Worm (Caenorhabditis elegans) whole organism, early embryonic: ENCODE data around the gene F48G7.10.

Experiments used
- F13C5.2 ChIP-seq: sonication (generic microtip); optimal IDR thresholded peaks from 2 replicates; lab custom pipeline; 2017; ENCODE audit warnings: mild to moderate bottlenecking, missing genetic modification characterization, inconsistent platforms, missing compliant biosample characterization
- aly-1 ChIP-seq: sonication (generic microtip); optimal IDR thresholded peaks from 2 replicates; lab custom pipeline; 2016; ENCODE audit warnings: missing genetic modification characterization, missing compliant biosample characterization
- ama-1 ChIP-seq: fragments of 150-350 bp; optimal IDR thresholded peaks from 2 replicates; lab custom pipeline; 2014
- flt-1 ChIP-seq: fragments of 200-800 bp; sonication (Bioruptor generic); IDR thresholded peaks from 2 replicates; pipeline ENCODE4 v1.3.6; 2022; ENCODE audit warnings: missing genetic modification characterization, missing compliant biosample characterization
- hmbx-1 ChIP-seq: sonication (generic microtip); optimal IDR thresholded peaks from 2 replicates; lab custom pipeline; 2016; ENCODE audit warnings: mild to moderate bottlenecking, missing genetic modification characterization, missing compliant biosample characterization
- hmg-4 ChIP-seq: fragments of 200-800 bp; sonication (Bioruptor generic); optimal IDR thresholded peaks from 2 replicates; lab custom pipeline; 2018; ENCODE audit warnings: mild to moderate bottlenecking, missing genetic modification characterization, missing compliant biosample characterization
- hnd-1 ChIP-seq: sonication (generic microtip); optimal IDR thresholded peaks from 2 replicates; lab custom pipeline; 2016; ENCODE audit warnings: missing genetic modification characterization, missing compliant biosample characterization
- scrt-1 ChIP-seq: fragments of 200-800 bp; sonication (Bioruptor generic); IDR thresholded peaks from 2 replicates; pipeline ENCODE4 v1.3.6; 2022; ENCODE audit warnings: missing genetic modification characterization, missing compliant biosample characterization
- sea-1 ChIP-seq: fragments of 200-800 bp; sonication (Bioruptor generic); conservative IDR thresholded peaks from 2 replicates; pipeline ENCODE4 v1.3.6; 2022; ENCODE audit warnings: missing genetic modification characterization, missing compliant biosample characterization
- tbx-11 ChIP-seq: fragments of 200-800 bp; sonication (Bioruptor generic); IDR thresholded peaks from 2 replicates; pipeline ENCODE4 v1.3.6; 2022; ENCODE audit warnings: missing genetic modification characterization, missing compliant biosample characterization
- tbx-37 ChIP-seq: fragments of 200-800 bp; sonication (Bioruptor generic); conservative IDR thresholded peaks from 2 replicates; pipeline ENCODE4 v1.3.6; 2022; ENCODE audit warnings: missing genetic modification reagents, missing genetic modification characterization, missing compliant biosample characterization

- TF ChIP-seq F13C5.2 (tag; lab: Kevin White, UChicago) (no peak), tbx-37 (GFP tag; lab: Robert Waterston, UW) (no peak), sea-1 (no peak), flt-1 (GFP tag; lab: Robert Waterston, UW) (no peak), ama-1 (lab: Kevin White, UChicago) (no peak), hmbx-1 (tag; lab: Kevin White, UChicago) (no peak), hnd-1 (tag; lab: Kevin White, UChicago) (no peak), aly-1 (tag; lab: Kevin White, UChicago) (no peak), hmg-4 (GFP tag; lab: Kevin White, UChicago) (no peak), tbx-11 (GFP tag; lab: Robert Waterston, UW) (no peak), scrt-1 (GFP tag; lab: Robert Waterston, UW) (no peak)
These were observed 13.8 kb downstream of the F48G7.10 start for ce11 chrV:620987-621386.
